Worm (Caenorhabditis elegans) whole organism, dauer: ENCODE data around the gene Y39B6A.25.

Experiments
- unc-62 ChIP-seq: sonication (generic microtip); optimal IDR thresholded peaks from 2 replicates; lab custom pipeline; 2017; ENCODE audit warnings: missing biosample characterization, missing genetic modification reagents, missing genetic modification characterization

Gene Y39B6A.25

DNA sequence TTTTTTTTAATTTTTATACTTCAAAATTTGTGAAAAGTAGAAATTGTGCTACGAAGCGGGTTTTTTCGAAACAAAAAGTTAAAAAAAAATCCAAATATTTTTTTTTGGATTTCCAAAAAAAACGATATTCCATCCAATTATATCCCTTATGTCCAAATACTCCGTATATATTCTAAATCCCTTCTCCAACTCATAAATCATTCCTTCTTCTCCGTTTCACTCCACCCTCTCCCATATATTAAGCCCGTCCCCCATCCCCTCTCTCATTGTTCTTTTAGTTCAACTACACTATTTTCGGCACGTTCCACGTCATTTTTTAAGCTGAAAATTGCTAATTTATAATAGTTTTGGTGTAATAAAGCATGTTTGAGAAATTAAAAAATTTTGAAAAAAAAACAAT is 31.3 kb downstream of the Y39B6A.25 start:
- TF ChIP-seq unc-62 (GFP tag; lab: Kevin White, UChicago): no peak

- no peak for TF ChIP-seq unc-62 (GFP tag; lab: Kevin White, UChicago)
These were observed 31.8 kb downstream of the Y39B6A.25 start for ce11 chrV:19058086-19058485.

ce11 chrV:19059873-19060272 is 33.6 kb downstream of the Y39B6A.25 start, which contains the start of gene twk-46:
Gene twk-46 (plus strand): TSS chrV:19060173.
- TF ChIP-seq unc-62 (GFP tag; lab: Kevin White, UChicago): no peak

- TF ChIP-seq unc-62 (GFP tag; lab: Kevin White, UChicago): no peak
These were observed 37.1 kb downstream of the Y39B6A.25 start for ce11 chrV:19063326-19063725.

DNA sequence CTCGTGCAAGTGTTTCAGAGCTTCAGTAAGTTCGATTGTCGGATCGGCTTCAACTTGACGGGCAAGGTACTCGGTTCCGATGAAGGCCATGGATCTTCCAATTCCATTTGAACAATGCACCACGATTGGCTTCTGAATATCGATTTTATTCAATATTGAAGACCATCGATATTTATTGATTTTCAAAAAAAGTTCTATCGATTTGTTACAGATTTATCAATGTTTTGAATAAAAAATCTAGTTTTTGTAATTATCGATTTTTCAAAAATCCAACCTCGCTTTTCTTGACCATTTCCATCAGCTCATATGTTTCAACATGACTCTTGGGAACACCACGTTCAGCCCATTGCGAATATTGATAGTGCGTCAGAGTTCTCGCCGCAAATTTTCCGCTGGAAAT is 42.6 kb downstream of the Y39B6A.25 start:
- no peak for TF ChIP-seq unc-62 (GFP tag; lab: Kevin White, UChicago)

- TF ChIP-seq unc-62 (GFP tag; lab: Kevin White, UChicago): no peak
These were observed 46.9 kb downstream of the Y39B6A.25 start for ce11 chrV:19073169-19073568.

DNA sequence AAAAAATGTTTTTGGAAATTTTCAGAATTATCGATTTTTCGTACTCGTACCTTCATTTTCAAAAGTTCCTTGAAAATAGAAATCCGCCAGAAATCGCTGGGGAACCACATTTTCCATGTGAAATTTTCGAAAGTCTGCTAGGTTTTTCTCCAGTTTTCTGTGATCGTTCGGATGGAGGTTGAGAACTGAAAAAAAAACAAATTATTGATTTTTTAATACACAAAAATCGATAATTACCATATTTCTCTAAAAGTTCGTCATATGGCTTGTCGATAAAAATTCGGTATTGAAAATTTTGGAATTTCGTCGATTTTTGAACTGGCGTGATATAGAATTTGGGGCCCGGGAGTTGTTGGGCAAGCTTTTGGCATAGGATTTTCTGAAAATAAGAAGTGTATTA is 50.6 kb downstream of the Y39B6A.25 start:
- no peak for TF ChIP-seq unc-62 (GFP tag; lab: Kevin White, UChicago)
